Fruit fly (Drosophila melanogaster): ENCODE results near the gene CG32750.

Gene CG32750

DNA sequence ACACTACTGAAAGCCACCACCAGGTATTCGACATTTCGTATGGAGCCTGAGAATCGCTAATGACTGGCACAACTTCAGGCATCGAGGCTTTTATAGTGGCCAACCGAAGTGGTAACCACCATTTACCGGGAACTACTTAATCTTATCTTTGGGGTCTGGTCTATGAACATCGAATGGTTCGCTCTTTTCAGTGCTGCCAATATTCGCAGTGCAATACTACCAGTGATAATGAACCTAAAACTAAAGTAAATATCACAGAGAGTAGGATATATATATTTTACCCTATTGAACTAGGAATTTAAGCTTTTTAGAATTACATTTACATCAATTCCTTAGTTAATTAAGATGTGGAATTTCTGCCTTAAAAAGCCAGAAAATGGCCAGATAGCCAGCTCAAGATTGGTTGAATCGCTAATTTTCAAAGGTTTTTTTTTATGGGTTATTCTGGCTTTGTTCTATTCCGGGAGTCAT, 6.3 kb upstream of the CG32750 start, which contains the start of gene vanin-like:
vanin-like (minus strand) TSS at position 51 of the 471 bp plus-strand sequence.
- TF ChIP-seq Poxn (GFP tag; IDR thresholded peaks at IDR 0.05) (no peak), nmo (GFP tag; optimal IDR thresholded peaks at IDR 0.05) (no peak), CG15514 (GFP tag; optimal IDR thresholded peaks at IDR 0.05) (peak; percentile 96), CG2678 (tag; optimal IDR thresholded peaks at IDR 0.05) (no peak), Ets65A (GFP tag) (peak; percentile 46), ranshi (GFP tag; IDR thresholded peaks at IDR 0.05) (no peak), exex (tag; optimal IDR thresholded peaks at IDR 0.05) (peak; percentile 26)

DNA sequence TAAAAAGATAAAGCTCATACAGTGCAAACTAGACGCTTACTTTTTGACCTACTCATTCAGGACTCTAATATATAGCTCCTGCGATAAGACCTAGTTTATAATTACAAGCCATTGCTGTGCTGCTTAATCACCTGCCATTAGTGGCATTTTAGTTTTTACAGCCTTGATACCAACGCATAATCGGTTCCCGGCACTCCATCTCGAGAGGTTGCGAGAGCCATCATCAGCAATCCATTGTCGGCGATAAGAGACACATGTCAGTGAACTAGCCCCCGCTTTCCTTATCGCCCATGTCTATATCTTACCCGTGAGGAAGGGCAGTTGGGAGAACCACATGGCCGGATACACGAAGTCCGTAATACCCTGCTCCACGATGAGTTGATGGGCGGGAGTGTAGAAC, 5.2 kb upstream of the CG32750 start:
- TF ChIP-seq fd102C (GFP tag; optimal IDR thresholded peaks at IDR 0.05) (no peak), gro (GFP tag; optimal IDR thresholded peaks at IDR 0.05) (peak; percentile 14), exex (tag; optimal IDR thresholded peaks at IDR 0.05) (peak; percentile 98)

DNA sequence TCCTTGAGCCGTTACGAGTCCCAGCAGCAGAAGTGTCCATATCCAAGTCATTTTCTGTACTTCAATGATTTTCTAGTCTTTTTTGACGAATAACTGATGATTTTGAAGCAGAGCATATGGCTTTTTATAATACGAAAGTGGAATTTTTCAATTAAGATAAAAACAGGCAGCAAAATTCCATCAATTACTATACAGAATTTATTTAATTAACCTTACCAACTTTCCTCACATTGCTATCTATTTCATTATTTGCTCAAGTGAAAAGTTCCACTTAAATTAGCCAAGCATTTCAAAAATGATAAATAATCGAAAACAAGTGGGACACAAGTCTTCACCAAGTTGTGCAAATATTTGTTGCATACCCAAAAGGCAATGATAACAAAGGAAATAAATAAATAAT, 3.6 kb upstream of the CG32750 start, which contains the start of gene CG43090:
CG43090 (minus strand) TSS at position 101 of the 400 bp plus-strand sequence.
- no peak for TF ChIP-seq Nf-YC (tag; optimal IDR thresholded peaks at IDR 0.05)
- no peak for TF ChIP-seq CG6254 (GFP tag; optimal IDR thresholded peaks at IDR 0.05)
- no peak for TF ChIP-seq Drgx (GFP tag; IDR thresholded peaks at IDR 0.05)
- no peak for TF ChIP-seq Pdp1 (GFP tag; optimal IDR thresholded peaks at IDR 0.05)
- TF ChIP-seq lmd (GFP tag; IDR thresholded peaks at IDR 0.05) = no peak
- no peak for TF ChIP-seq unpg (GFP tag; optimal IDR thresholded peaks at IDR 0.05)
- no peak for TF ChIP-seq pnt (GFP tag; optimal IDR thresholded peaks at IDR 0.05)

DNA sequence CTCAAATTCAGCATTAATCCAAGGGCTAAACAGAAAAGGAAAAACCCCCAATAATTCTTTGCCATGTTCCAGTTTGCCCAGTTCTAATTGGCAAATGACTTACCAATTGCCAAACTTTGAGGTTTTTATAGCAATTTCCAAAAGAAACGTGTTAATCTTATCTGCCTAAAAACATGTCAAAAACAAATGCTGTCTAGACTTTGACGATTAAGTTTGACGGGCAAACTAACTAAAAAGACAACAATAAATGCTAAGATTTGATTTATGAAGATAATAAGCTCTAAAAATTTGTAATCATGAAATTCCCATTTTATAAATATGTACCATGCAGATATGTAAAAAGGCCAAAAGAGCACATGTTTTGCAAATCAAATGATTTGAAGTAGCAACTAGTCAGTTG, 2.3 kb upstream of the CG32750 start, which contains the start of gene CG32751:
CG32751 (minus strand) TSS at position 101 of the 400 bp plus-strand sequence.
- no peak for TF ChIP-seq crp (GFP tag; optimal IDR thresholded peaks at IDR 0.05)

DNA sequence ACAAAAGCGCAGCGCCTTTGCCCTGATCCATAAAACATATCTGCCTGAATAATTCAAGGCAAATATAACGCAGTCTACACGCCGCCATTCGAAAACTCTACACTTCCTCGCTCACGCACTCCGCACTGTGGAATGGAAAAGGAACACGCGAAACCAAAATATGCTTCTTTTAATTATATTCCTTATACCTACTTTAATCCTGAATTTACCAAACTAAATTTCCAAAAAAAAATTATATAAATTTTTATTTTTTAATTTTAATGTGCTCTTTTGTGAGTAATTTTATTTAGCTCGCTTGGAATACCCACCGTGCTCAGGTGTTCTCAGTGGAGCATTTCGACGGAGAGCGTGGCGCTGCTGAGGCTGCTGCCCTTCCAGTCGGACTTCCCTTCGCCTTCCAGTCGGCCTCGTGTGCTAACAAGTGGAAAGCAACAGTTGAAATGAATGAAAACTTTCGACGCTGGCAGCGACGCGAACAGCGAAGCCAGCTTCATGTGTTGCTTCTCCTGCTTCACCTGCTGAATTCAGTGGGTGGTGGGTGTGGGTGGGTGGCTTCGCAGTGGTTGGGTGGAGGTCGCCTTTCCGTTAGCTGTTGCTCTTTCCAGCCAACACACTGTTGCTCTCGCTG, 2.9 kb downstream of the CG32750 start:
- TF ChIP-seq Xbp1 (GFP tag; optimal IDR thresholded peaks at IDR 0.05) = peak; percentile 72
- peak; percentile 52; the same call in 1 of the 2 replicates for TF ChIP-seq dati (GFP tag; IDR thresholded peaks at IDR 0.05)
- no peak for TF ChIP-seq tna (GFP tag; IDR thresholded peaks at IDR 0.05; ENCODE audit: partially characterized antibody)
- peak; percentile 79; the same call in 1 of the 2 replicates for TF ChIP-seq bowl (GFP tag; IDR thresholded peaks at IDR 0.05)
- TF ChIP-seq ATbp (GFP tag; optimal IDR thresholded peaks at IDR 0.05) = peak; percentile 79
- TF ChIP-seq Dbx (GFP tag; IDR thresholded peaks at IDR 0.05) = peak; percentile 90
- no peak for TF ChIP-seq Opbp (GFP tag; IDR thresholded peaks at IDR 0.05; ENCODE audit: partially characterized antibody)
- no peak for TF ChIP-seq wek (GFP tag; optimal IDR thresholded peaks at IDR 0.05)
- TF ChIP-seq Doc2 (GFP tag; IDR thresholded peaks at IDR 0.05) = peak; percentile 51; the same call in 1 of the 2 replicates
- TF ChIP-seq mld (GFP tag; IDR thresholded peaks at IDR 0.05; ENCODE audit: partially characterized antibody) = no peak
- peak; percentile 75 for TF ChIP-seq Gug (GFP tag; IDR thresholded peaks at IDR 0.05)
- TF ChIP-seq CG3995 (GFP tag; optimal IDR thresholded peaks at IDR 0.05) = no peak
- TF ChIP-seq CG12104 (GFP tag; optimal IDR thresholded peaks at IDR 0.05) = peak; percentile 55
- peak; percentile 93 for TF ChIP-seq tgo (GFP tag; IDR thresholded peaks at IDR 0.05)
- peak in 1 of 2 experiments; percentile 59 for TF ChIP-seq dpn (GFP tag; optimal IDR thresholded peaks at IDR 0.05)
- TF ChIP-seq Chrac-16 (GFP tag; optimal IDR thresholded peaks at IDR 0.05) = peak; percentile 48
- peak; percentile 93 for TF ChIP-seq slbo (GFP tag; IDR thresholded peaks at IDR 0.05)
- peak; percentile 34 for TF ChIP-seq CG11723 (GFP tag; optimal IDR thresholded peaks at IDR 0.05)
- peak; percentile 85 for TF ChIP-seq caup (GFP tag; optimal IDR thresholded peaks at IDR 0.05; ENCODE audit: severe bottlenecking)
- peak; percentile 43 for TF ChIP-seq CG4820 (GFP tag; optimal IDR thresholded peaks at IDR 0.05)
- TF ChIP-seq D (optimal IDR thresholded peaks at IDR 0.05) = no peak
- peak; percentile 40 for TF ChIP-seq D (GFP tag; optimal IDR thresholded peaks at IDR 0.05)
- no peak for TF ChIP-seq mirr (GFP tag; optimal IDR thresholded peaks at IDR 0.05)
- TF ChIP-seq tio (GFP tag; optimal IDR thresholded peaks at IDR 0.05) = peak; percentile 59
- TF ChIP-seq lola (GFP tag; optimal IDR thresholded peaks at IDR 0.05) = no peak
